Worm (Caenorhabditis elegans): ENCODE results near the gene nspe-8.

ce11 chrII:12659676-12660371 lies 38.1 kb upstream of the nspe-8 start:
- TF ChIP-seq B0310.2 (tag; optimal IDR thresholded peaks at IDR 0.05): no peak
- TF ChIP-seq sea-1 (GFP tag; conservative IDR thresholded peaks at IDR 0.05): no peak
- no peak for TF ChIP-seq scrt-1 (GFP tag; IDR thresholded peaks at IDR 0.05)
- TF ChIP-seq ama-1 (optimal IDR thresholded peaks at IDR 0.05): no peak
- no peak for TF ChIP-seq hmbx-1 (tag; optimal IDR thresholded peaks at IDR 0.05)
- TF ChIP-seq ets-7 (tag; optimal IDR thresholded peaks at IDR 0.05): no peak
- TF ChIP-seq flt-1 (GFP tag; IDR thresholded peaks at IDR 0.05): no peak

Measured in whole organism, early embryonic.